Worm (Caenorhabditis elegans) whole organism, L1 larva: ENCODE measurements around the gene epg-5.

Experiments used
- blmp-1 ChIP-seq: fragments of 150-350 bp; optimal IDR thresholded peaks from 2 replicates; lab custom pipeline; 2014; ENCODE audit warnings: missing biosample characterization, missing genetic modification characterization
- nhr-20 ChIP-seq: sonication (generic microtip); optimal IDR thresholded peaks from 2 replicates; lab custom pipeline; 2016; ENCODE audit warnings: mild to moderate bottlenecking, missing genetic modification characterization, missing compliant biosample characterization
- nhr-237 ChIP-seq: fragments of 150-350 bp; optimal IDR thresholded peaks from 2 replicates; lab custom pipeline; 2014; ENCODE audit warnings: missing biosample characterization, missing genetic modification characterization

ce11 chrII:6581236-6581635, 27.9 kb downstream of the epg-5 start, which contains the start of gene C56C10.6:
- TF ChIP-seq blmp-1 (tag; lab: Kevin White, UChicago) (no peak), nhr-20 (tag; lab: Kevin White, UChicago) (no peak), nhr-237 (tag; lab: Kevin White, UChicago) (no peak)
